Fruit fly (Drosophila melanogaster) whole organism: ENCODE results near the gene Gcn5.

Source experiments
- CG8478 ChIP-seq: fragments of >200 bp; optimal IDR thresholded peaks from 2 replicates; lab custom pipeline; 2018; ENCODE audit warnings: inconsistent platforms
- Dll ChIP-seq: fragments of >200 bp; optimal IDR thresholded peaks from 2 replicates; lab custom pipeline; 2017
- EcR ChIP-seq, 2 experiments: fragments of >200 bp; optimal IDR thresholded peaks; 2 replicates each; lab custom pipeline; 2017; ENCODE audit warnings: missing biosample characterization in 2 of 2, missing genetic modification characterization in 2 of 2, missing genetic modification reagents in 2 of 2
- pan ChIP-seq: fragments of >200 bp; optimal IDR thresholded peaks from 2 replicates; lab custom pipeline; 2017
- psq ChIP-seq: fragments of >200 bp; optimal IDR thresholded peaks from 2 replicates; lab custom pipeline; 2017
- usp ChIP-seq: fragments of >200 bp; optimal IDR thresholded peaks from 2 replicates; lab custom pipeline; 2017; ENCODE audit warnings: missing biosample characterization, missing genetic modification characterization, mixed read lengths

Gcn5 gene

DNA sequence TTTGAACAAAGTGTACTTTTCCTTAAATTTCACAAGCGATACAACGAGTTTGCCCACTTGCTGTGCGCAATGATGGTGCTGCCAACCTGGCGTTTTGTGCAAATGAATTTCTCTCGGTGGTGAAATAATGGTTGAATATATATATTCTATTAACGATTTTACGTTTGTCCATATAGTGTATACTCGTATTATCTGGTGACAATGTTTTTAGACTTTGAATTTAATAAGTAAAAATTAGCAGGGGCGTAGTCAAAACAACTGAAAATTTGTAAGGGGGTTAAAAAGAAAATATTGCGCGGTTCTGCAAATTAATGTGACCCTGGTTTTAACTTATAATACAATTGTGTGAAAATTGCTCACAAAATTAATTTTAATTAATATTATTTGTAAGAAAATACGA, at the start of gene Gcn5, which contains the start of gene ver:
Gene Gcn5, minus strand, starts transcription at position 74 of the 400 bp plus-strand sequence.
Gene ver, plus strand, starts transcription at position 47 of the 400 bp plus-strand sequence.
- no peak for TF ChIP-seq Dll (lab: Kevin White, UChicago)
- no peak for TF ChIP-seq usp (GFP tag; lab: Kevin White, UChicago)
- no peak for TF ChIP-seq pan
- no peak for TF ChIP-seq EcR (GFP tag; optimal IDR thresholded peaks at IDR 0.05; lab: Kevin White, UChicago)
- TF ChIP-seq CG8478 (lab: Kevin White, UChicago): no peak
- no peak for TF ChIP-seq psq

DNA sequence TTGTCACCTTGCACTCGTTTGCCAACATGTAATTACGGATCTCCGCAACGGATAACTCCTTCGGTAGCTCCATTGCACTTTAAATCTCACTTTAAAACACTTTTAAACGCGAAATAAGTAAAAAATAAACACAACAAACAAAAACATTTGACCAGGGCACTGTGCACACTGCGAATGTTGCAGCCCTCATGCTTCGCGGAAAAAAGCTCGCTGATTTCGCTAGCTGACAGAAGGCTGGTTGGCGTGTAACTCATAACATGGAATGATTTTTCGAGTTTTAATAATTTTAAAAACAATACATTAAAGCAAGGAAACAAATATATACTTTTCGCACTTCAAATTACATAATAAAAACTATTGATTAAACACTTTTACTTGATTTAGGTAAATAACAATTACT, 48.6 kb upstream of the Gcn5 start, which contains the start of gene sowah:
Gene sowah, minus strand, starts transcription at position 177 of the 400 bp plus-strand sequence.
- TF ChIP-seq usp (GFP tag; lab: Kevin White, UChicago) (no peak), pan (no peak), CG8478 (lab: Kevin White, UChicago) (no peak), EcR (GFP tag; optimal IDR thresholded peaks at IDR 0.05; lab: Kevin White, UChicago) (no peak), psq (no peak), Dll (lab: Kevin White, UChicago) (no peak)

DNA sequence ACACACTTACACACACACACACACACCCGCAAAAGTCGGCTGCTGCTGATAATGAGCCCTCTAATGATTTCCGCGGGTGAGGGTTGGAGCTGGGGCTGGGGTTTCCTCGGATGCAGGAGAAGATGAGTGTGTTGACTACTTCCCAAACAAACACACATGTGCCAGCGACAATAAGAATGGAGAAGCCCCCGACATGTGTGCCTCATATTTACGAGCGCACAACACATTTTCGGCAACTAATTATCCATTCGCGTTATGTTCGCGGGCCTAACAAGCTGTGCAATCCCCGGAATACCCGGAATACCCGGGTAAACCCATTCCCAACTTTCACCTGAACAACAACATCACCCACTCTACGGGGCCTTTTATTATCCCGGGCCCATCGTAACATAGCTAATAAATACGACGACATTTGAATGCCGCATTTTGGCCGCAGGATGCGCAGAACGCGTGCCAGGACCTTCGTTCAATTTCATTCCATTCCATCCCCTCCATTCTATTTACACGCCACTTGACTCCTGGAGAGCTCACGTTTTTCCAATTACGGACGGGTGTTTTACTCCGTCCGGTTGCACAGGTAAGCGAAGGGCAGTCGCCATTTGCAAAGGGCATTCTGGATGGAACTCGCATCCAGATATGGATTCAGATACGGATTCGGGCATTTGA, 42.4 kb upstream of the Gcn5 start:
- TF ChIP-seq psq (no peak), Dll (lab: Kevin White, UChicago) (no peak), CG8478 (lab: Kevin White, UChicago) (no peak), EcR (GFP tag; optimal IDR thresholded peaks at IDR 0.05; lab: Kevin White, UChicago) (no peak), pan (no peak), usp (GFP tag; lab: Kevin White, UChicago) (no peak)

DNA sequence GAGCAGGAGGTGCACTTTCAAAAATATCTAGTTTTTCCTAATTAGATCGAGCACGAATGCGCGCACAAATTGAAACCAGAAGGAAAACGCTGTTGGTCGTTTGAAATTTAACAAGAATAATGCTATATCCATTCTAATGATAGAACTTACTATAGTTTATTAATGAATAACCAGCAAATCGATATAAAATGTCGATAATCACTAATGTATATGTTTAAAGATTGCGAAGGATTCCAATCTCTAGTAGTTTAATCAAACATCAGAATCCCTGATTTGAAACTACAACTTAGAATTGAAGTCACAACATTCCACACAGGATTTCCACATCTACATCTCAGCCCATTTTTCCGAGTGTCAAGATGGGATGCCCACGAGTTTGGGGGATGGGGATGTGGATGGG, 41.6 kb upstream of the Gcn5 start:
- TF ChIP-seq Dll (lab: Kevin White, UChicago): no peak
- TF ChIP-seq CG8478 (lab: Kevin White, UChicago): no peak
- no peak for TF ChIP-seq EcR (GFP tag; optimal IDR thresholded peaks at IDR 0.05; lab: Kevin White, UChicago)
- TF ChIP-seq usp (GFP tag; lab: Kevin White, UChicago): no peak
- no peak for TF ChIP-seq psq

DNA sequence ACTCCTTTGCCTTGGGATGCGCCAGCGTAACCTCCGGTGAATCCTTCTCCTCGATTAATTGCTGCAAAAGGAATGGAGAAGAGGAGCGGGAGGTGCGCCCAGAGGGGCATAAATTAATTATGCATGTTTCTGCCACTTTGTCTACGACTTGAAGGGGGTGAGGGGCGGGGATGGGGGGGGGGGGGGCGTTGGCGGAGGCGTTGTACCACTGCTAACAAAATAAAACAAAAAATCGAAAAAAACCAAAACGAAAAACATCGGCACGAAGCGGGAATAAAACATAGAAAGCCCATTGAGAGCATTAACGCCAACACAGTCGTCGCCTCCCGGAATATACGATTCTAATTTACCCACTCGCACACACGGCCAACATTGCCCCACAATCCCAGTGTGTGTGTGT, 41.2 kb upstream of the Gcn5 start:
- no peak for TF ChIP-seq pan
- TF ChIP-seq EcR (GFP tag; optimal IDR thresholded peaks at IDR 0.05; lab: Kevin White, UChicago): no peak
- TF ChIP-seq psq: no peak
- no peak for TF ChIP-seq CG8478 (lab: Kevin White, UChicago)
- no peak for TF ChIP-seq Dll (lab: Kevin White, UChicago)
- TF ChIP-seq usp (GFP tag; lab: Kevin White, UChicago): no peak

DNA sequence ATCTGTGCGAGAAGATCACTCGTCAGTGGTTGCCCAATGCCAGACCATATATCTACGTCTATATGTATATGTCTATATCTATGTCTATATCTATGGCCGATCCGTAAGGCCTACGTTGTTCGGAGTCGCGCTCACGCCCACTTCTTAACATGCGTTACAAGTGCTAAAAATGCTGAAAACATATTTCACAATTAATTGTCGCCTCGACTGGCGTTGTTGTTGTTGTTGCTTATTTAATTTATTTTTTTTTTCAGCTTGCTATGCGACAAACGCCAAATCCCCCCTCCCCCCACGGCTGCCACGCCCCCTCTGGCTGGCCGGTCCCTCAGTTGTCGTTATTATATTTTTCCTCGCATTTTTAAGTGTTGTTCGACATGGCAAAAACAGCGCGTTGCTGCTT, 40.5 kb upstream of the Gcn5 start:
- TF ChIP-seq usp (GFP tag; lab: Kevin White, UChicago) (no peak), Dll (lab: Kevin White, UChicago) (no peak), psq (no peak), pan (no peak), EcR (GFP tag; optimal IDR thresholded peaks at IDR 0.05; lab: Kevin White, UChicago) (no peak), CG8478 (lab: Kevin White, UChicago) (no peak)

DNA sequence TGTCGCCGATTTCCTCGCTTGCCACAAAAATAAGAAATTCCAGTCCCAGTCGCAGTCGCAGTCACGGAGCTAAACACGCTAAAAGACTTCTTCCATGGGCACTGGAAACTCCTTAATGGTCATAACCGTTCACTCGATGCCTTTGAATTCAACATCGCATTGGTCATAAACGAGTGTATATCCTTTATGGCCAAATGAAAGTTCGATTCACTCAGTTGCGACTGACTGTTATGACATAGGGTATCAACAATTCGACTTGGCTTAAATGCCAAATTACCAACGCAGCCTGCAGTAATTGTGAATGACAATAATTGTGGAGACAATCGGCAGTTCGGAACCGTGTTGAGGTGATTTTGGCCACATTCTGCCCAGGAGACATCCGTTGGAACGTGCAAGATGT, 35.5 kb upstream of the Gcn5 start:
- TF ChIP-seq Dll (lab: Kevin White, UChicago) (no peak), psq (no peak), pan (no peak)

DNA sequence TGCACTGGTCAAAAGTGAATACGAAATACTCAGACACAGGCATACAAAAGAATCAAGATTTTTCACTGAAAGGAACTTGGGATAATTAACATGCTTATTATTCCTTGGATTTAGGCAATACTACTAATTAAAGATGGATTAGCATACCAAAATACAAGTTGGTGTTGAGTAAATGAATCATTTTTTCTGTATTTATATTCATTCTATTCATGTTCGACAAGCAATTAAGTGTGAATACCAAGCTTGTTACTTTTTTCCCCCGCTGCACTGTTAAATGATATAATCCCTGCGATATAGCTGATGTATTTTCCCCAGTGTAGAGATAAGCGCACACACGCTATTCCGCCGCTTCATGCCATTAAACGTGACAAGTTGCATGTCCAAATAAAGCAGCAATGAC, 33.9 kb upstream of the Gcn5 start:
- TF ChIP-seq usp (GFP tag; lab: Kevin White, UChicago) (no peak), EcR (GFP tag; optimal IDR thresholded peaks at IDR 0.05; lab: Kevin White, UChicago) (no peak), psq (no peak), CG8478 (lab: Kevin White, UChicago) (no peak), pan (no peak), Dll (lab: Kevin White, UChicago) (no peak)

DNA sequence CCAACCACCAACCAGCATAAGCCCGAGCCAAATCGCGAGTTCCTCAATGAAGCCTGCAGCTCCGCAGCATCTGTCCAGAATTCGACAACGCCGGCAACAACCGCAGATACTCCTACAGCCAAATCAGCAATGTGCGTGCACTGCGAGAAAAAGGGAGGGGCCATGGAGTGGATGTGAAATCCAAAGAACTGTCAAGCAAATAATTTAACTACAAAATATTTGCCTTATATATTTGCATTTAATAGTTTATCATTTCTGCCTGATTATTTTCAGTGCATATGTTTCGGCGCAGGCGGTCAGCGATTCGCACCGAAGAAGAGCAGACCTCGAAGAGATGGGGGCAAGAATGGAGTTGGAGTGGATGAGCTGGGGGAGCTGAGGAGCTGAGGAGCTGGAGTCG, 27.9 kb upstream of the Gcn5 start:
- TF ChIP-seq Dll (lab: Kevin White, UChicago) (no peak), CG8478 (lab: Kevin White, UChicago) (no peak), pan (no peak), psq (no peak)

DNA sequence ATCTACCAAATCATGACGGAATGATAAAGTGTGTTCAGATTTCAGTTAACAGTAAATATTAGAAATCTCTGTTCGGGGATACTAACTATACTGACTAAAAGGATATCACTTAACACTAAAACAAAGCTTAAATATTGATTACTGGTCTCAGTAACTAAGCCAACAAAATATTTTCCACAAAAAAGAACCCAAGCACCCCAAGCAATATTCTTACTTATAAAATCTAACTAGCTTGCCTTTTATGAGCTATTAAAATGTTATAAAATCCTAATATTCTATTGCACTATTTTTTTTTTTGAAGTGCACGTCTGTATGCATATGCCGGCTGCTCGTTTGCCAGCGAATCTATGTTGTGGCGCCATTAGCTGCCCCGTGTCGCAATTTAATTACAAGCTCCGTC, 25.7 kb upstream of the Gcn5 start:
- TF ChIP-seq pan (no peak), usp (GFP tag; lab: Kevin White, UChicago) (no peak), CG8478 (lab: Kevin White, UChicago) (no peak), EcR (GFP tag; optimal IDR thresholded peaks at IDR 0.05; lab: Kevin White, UChicago) (no peak), psq (no peak), Dll (lab: Kevin White, UChicago) (no peak)

DNA sequence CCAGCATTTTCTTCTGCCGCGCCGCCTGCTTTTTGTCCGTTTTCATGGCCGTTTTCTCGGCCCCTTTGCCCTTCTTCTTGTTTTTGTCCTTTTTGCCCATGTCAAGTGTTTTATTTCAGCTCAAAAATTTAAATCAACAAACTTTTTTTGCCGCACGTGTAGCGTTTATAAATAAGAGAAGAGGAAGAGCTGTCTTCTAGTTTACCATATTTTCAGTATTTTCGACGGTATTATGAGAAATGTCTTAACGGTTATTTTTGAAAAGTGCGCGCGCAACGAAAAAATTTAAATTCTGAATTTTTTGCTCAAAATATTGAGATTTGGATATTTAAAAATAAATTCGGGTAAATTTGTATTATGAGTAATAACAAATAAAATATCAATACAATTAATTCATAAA, 13.3 kb upstream of the Gcn5 start, which contains the start of gene CG4069:
Gene CG4069, minus strand, starts transcription at position 193 of the 400 bp plus-strand sequence.
- TF ChIP-seq EcR (GFP tag; optimal IDR thresholded peaks at IDR 0.05; lab: Kevin White, UChicago) (no peak), Dll (lab: Kevin White, UChicago) (no peak), psq (no peak), usp (GFP tag; lab: Kevin White, UChicago) (no peak), CG8478 (lab: Kevin White, UChicago) (no peak), pan (no peak)

DNA sequence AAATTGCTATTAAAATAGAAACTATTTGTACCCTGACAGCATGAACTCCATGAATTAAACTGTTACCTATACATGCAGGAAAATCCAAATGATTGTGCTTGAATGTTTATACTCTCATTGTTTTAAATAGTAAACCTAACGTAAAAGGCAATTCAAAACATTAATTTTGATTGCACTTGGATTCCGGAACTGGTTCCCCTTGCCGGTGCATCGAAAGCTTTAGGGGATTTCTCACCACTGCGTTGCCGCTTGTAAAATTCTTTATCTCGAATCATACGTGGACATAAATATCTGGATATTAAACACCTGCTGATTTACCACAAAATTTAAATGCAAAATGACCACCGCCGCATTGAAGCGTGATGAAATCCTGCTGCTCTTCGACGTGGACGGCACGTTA, 10.5 kb upstream of the Gcn5 start, which contains the start of gene Pmm2:
Gene Pmm2, plus strand, starts transcription at position 273 of the 400 bp plus-strand sequence.
- no peak for TF ChIP-seq CG8478 (lab: Kevin White, UChicago)
- no peak for TF ChIP-seq usp (GFP tag; lab: Kevin White, UChicago)
- TF ChIP-seq Dll (lab: Kevin White, UChicago): no peak
- no peak for TF ChIP-seq psq
- TF ChIP-seq EcR (GFP tag; optimal IDR thresholded peaks at IDR 0.05; lab: Kevin White, UChicago): no peak
- no peak for TF ChIP-seq pan
